Fruit fly (Drosophila melanogaster): ENCODE results near the gene CG8003.

The CG8003 gene

DNA sequence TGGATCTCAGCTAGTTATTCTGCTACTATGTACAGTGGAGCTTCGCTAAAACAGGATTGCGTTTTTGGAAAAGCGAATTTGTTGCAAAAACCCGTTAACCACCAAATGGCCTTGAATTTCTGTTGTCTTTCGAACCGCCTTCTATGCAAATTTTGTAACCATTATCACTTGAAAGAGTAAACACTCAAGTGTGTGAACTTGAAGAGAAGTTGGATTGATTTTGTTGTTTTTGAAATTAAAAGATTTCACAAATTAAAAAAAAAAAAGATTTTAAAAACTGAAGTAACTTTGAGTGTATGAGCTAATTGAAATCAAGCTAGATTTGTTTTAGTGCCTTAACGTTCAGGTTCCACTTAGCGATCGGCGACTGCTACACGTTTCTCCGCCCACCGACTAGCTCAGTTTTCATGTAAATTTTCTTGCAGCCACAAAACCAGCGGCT lies 22.6 kb downstream of the CG8003 start (continued):
- no peak for TF ChIP-seq kni (GFP tag; optimal IDR thresholded peaks at IDR 0.05)
- TF ChIP-seq wor (GFP tag; IDR thresholded peaks at IDR 0.05), result peak; percentile 61
- TF ChIP-seq twi (tag; optimal IDR thresholded peaks at IDR 0.05), result no peak
- TF ChIP-seq danr (GFP tag; IDR thresholded peaks at IDR 0.05), result no peak
- peak; percentile 93 for TF ChIP-seq sens (GFP tag)
- peak; percentile 54 for TF ChIP-seq ttk (GFP tag; IDR thresholded peaks at IDR 0.05)
- TF ChIP-seq CG14710 (tag; optimal IDR thresholded peaks at IDR 0.05), result peak; percentile 43
- TF ChIP-seq scrt (GFP tag; optimal IDR thresholded peaks at IDR 0.05), result peak; percentile 25
- TF ChIP-seq Atf6 (GFP tag; IDR thresholded peaks at IDR 0.05), result peak; percentile 68
- TF ChIP-seq CG9437 (GFP tag; optimal IDR thresholded peaks at IDR 0.05), result peak; percentile 67
- no peak for TF ChIP-seq Taf1 (GFP tag; IDR thresholded peaks at IDR 0.05)
- TF ChIP-seq abd-A (tag; optimal IDR thresholded peaks at IDR 0.05), result no peak
- TF ChIP-seq jumu (GFP tag; optimal IDR thresholded peaks at IDR 0.05), result peak; percentile 83
- TF ChIP-seq lbe (GFP tag; optimal IDR thresholded peaks at IDR 0.05), result no peak
- no peak for TF ChIP-seq dimm (GFP tag; IDR thresholded peaks at IDR 0.05)
- peak; percentile 53 for TF ChIP-seq klu (GFP tag; IDR thresholded peaks at IDR 0.05)
- TF ChIP-seq bbx (GFP tag; IDR thresholded peaks at IDR 0.05; ENCODE audit: partially characterized antibody), result no peak
- TF ChIP-seq hbn (GFP tag; IDR thresholded peaks at IDR 0.05; ENCODE audit: partially characterized antibody), result no peak
- TF ChIP-seq dmrt99B (tag; optimal IDR thresholded peaks at IDR 0.05), result peak; percentile 86
- peak; percentile 1 for TF ChIP-seq gsb-n (tag; optimal IDR thresholded peaks at IDR 0.05)
- peak; percentile 84 for TF ChIP-seq Ptx1 (GFP tag; IDR thresholded peaks at IDR 0.05)
- TF ChIP-seq lov (optimal IDR thresholded peaks at IDR 0.05), result no peak
- no peak for TF ChIP-seq lov (GFP tag; IDR thresholded peaks at IDR 0.05)
- TF ChIP-seq chn (GFP tag; optimal IDR thresholded peaks at IDR 0.05), result peak; percentile 42
- TF ChIP-seq Bdp1 (GFP tag; optimal IDR thresholded peaks at IDR 0.05), result peak; percentile 9
- peak; percentile 78 for TF ChIP-seq cwo (GFP tag; optimal IDR thresholded peaks at IDR 0.05)
- TF ChIP-seq Ssrp (tag; optimal IDR thresholded peaks at IDR 0.05), result peak; percentile 59
- peak; percentile 42; the same call in 1 of the 2 replicates for TF ChIP-seq CG7372 (GFP tag; IDR thresholded peaks at IDR 0.05)
- peak; percentile 69; the same call in 1 of the 2 replicates for TF ChIP-seq CG6689 (GFP tag; IDR thresholded peaks at IDR 0.05)
- TF ChIP-seq CG18764 (GFP tag; optimal IDR thresholded peaks at IDR 0.05), result peak; percentile 53
- no peak for TF ChIP-seq CG7963 (GFP tag; IDR thresholded peaks at IDR 0.05; ENCODE audit: partially characterized antibody)
- TF ChIP-seq CG12104 (GFP tag; optimal IDR thresholded peaks at IDR 0.05), result peak; percentile 62
- peak; percentile 59 for TF ChIP-seq CG12659 (GFP tag; optimal IDR thresholded peaks at IDR 0.05)
- peak; percentile 4 for TF ChIP-seq Atf3 (GFP tag; optimal IDR thresholded peaks at IDR 0.05)
- peak; percentile 81 for TF ChIP-seq CG11504 (tag; optimal IDR thresholded peaks at IDR 0.05)
- TF ChIP-seq HmgZ (tag; optimal IDR thresholded peaks at IDR 0.05), result no peak
- no peak for TF ChIP-seq hth (optimal IDR thresholded peaks at IDR 0.05)
- no peak for TF ChIP-seq Abd-B (GFP tag; optimal IDR thresholded peaks at IDR 0.05)
- TF ChIP-seq Sox102F (GFP tag; optimal IDR thresholded peaks at IDR 0.05), result no peak
- peak; percentile 45; the same call in 1 of the 2 replicates for TF ChIP-seq CG17328 (GFP tag; IDR thresholded peaks at IDR 0.05)
- TF ChIP-seq vnd (GFP tag; IDR thresholded peaks at IDR 0.05; ENCODE audit: partially characterized antibody), result no peak
- TF ChIP-seq CG18599 (GFP tag; optimal IDR thresholded peaks at IDR 0.05), result peak; percentile 65
- no peak for TF ChIP-seq kah (GFP tag; optimal IDR thresholded peaks at IDR 0.05)
- TF ChIP-seq Hsf (GFP tag; optimal IDR thresholded peaks at IDR 0.05), result peak; percentile 53
- no peak for TF ChIP-seq HmgD (GFP tag; optimal IDR thresholded peaks at IDR 0.05)
- TF ChIP-seq CG31388 (GFP tag; optimal IDR thresholded peaks at IDR 0.05), result peak; percentile 24
- no peak for TF ChIP-seq zf30C (GFP tag; optimal IDR thresholded peaks at IDR 0.05)
- no peak for TF ChIP-seq crp (GFP tag; optimal IDR thresholded peaks at IDR 0.05)
- peak; percentile 34 for TF ChIP-seq CG8359 (GFP tag; optimal IDR thresholded peaks at IDR 0.05; ENCODE audit: borderline replicate concordance)
- no peak for TF ChIP-seq Neu2 (GFP tag; optimal IDR thresholded peaks at IDR 0.05; ENCODE audit: borderline replicate concordance)
- TF ChIP-seq bowl (GFP tag; IDR thresholded peaks at IDR 0.05), result 0 out of 2 replicates have a peak, but pooled peaks have one; percentile 35

Measured in whole organism, embryonic.